Worm (Caenorhabditis elegans): ENCODE data around the gene F29B9.11.

F29B9.11 gene

DNA sequence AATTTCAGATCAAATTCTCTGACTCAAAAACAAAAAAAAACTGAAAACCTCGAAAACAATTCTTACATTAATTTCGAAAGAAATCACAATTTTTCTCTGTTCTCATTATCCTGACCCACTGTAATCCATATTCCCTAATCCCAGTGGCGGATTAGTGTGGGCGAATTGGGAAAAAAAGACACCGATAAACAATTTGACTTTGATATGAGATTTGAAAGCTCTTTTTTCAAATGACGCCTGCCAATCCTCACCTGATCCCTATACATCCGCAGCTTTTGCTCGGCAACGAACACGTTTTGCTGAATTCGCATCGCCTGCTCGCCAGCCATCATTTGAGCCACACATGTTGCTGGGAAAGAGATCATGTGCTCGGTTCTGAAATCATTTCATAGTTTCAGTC lies 48.3 kb downstream of the F29B9.11 start:
- no peak for TF ChIP-seq bed-1 (GFP tag; IDR thresholded peaks at IDR 0.05)
- TF ChIP-seq zfh-2 (GFP tag; conservative IDR thresholded peaks at IDR 0.05): no peak
- no peak for TF ChIP-seq akir-1 (GFP tag; optimal IDR thresholded peaks at IDR 0.05)
- TF ChIP-seq tbx-9 (tag; optimal IDR thresholded peaks at IDR 0.05; ENCODE audit: borderline replicate concordance): no peak
- TF ChIP-seq zim-3 (tag; optimal IDR thresholded peaks at IDR 0.05): no peak
- no peak for TF ChIP-seq hmg-20 (GFP tag; IDR thresholded peaks at IDR 0.05)

All from whole organism, young adult.